Worm (Caenorhabditis elegans): Measurements from ENCODE around the gene M03F8.1.

DNA sequence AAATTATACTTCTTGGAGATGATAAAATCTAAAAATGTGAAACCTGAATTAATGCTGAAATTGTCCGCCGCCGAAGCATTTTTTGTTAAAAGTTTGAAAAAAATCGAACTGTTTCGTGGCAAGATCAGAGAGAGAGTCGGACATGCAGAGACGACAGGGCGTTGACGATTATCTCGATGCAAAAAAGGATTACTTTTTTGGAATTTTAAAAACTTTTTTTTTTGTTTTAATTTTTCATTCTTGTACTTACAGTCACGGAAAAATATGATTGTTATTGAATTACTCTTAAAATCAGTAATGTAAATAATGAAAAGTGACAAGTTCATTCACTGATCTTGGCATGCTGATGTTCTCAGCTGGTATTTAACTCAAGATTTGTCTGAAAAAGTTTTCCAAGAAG, 14.5 kb upstream of the M03F8.1 start, which contains the start of the genes M03F8.5 and M03F8.7:
- TF ChIP-seq egl-27 (tag; optimal IDR thresholded peaks at IDR 0.05) = no peak
- TF ChIP-seq nhr-12 (tag; optimal IDR thresholded peaks at IDR 0.05) = no peak
- TF ChIP-seq hpl-2 (GFP tag; optimal IDR thresholded peaks at IDR 0.05) = no peak

Data from whole organism, L1 larva.